Worm (Caenorhabditis elegans) whole organism, young adult: ENCODE results near the gene srt-64.

ENCODE experiments used
- F49E8.2 ChIP-seq: sonication (generic microtip); optimal IDR thresholded peaks from 3 replicates; lab custom pipeline; 2017; ENCODE audit warnings: missing genetic modification characterization, mild to moderate bottlenecking, missing compliant biosample characterization, antibody characterized with exemption, moderate library complexity; ENCODE audit not compliant: insufficient read depth
- K12H6.12 ChIP-seq: fragments of 200-800 bp; sonication (Bioruptor generic); optimal IDR thresholded peaks from 2 replicates; lab custom pipeline; 2018; ENCODE audit warnings: mild to moderate bottlenecking, missing genetic modification characterization, missing compliant biosample characterization
- ceh-40 ChIP-seq: fragments of 200-800 bp; sonication (Bioruptor generic); IDR thresholded peaks from 2 replicates; pipeline ENCODE4 v1.3.6; 2022; ENCODE audit warnings: missing genetic modification characterization, missing compliant biosample characterization
- fkh-3 ChIP-seq: sonication (generic microtip); optimal IDR thresholded peaks from 2 replicates; lab custom pipeline; 2016; ENCODE audit warnings: mild to moderate bottlenecking, missing genetic modification characterization, missing compliant biosample characterization
- madf-8 ChIP-seq: fragments of 200-800 bp; sonication (Bioruptor generic); conservative IDR thresholded peaks from 2 replicates; pipeline ENCODE4 v1.3.6; 2022; ENCODE audit warnings: missing genetic modification reagents, missing genetic modification characterization, missing compliant biosample characterization
- snpc-3.4 ChIP-seq: sonication (generic microtip); optimal IDR thresholded peaks from 2 replicates; lab custom pipeline; 2017; ENCODE audit warnings: missing genetic modification characterization, mild to moderate bottlenecking, missing compliant biosample characterization, antibody characterized with exemption, moderate library complexity, missing genotype, missing genetic modification reagents
- tbp1 ChIP-seq: fragments of 200-800 bp; sonication (Bioruptor generic); optimal IDR thresholded peaks from 2 replicates; lab custom pipeline; 2018; ENCODE audit warnings: mild to moderate bottlenecking, missing genetic modification characterization, missing compliant biosample characterization
- unc-130 ChIP-seq: sonication (generic microtip); optimal IDR thresholded peaks from 2 replicates; lab custom pipeline; 2016; ENCODE audit warnings: missing genetic modification reagents, missing genetic modification characterization, missing compliant biosample characterization

ce11 chrV:5164682-5165081, 4.8 kb downstream of the srt-64 start, which contains the start of gene abu-7:
- no peak for TF ChIP-seq K12H6.12 (tag; lab: Kevin White, UChicago)
- TF ChIP-seq tbp1 (GFP tag; lab: Kevin White, UChicago): no peak
- TF ChIP-seq ceh-40: no peak
- TF ChIP-seq fkh-3: no peak
- no peak for TF ChIP-seq unc-130 (GFP tag; lab: Kevin White, UChicago)
- TF ChIP-seq F49E8.2 (tag; lab: Kevin White, UChicago): no peak
- no peak for TF ChIP-seq snpc-3.4
- TF ChIP-seq madf-8: no peak
